Worm (Caenorhabditis elegans) whole organism, L3 larva: ENCODE measurements around the gene cyp-35A3.

Experiments
- R02D3.7 ChIP-seq: fragments of 150-350 bp; optimal IDR thresholded peaks from 2 replicates; lab custom pipeline; 2014; ENCODE audit warnings: missing biosample characterization, missing genetic modification characterization
- ZK546.5 ChIP-seq: sonication (generic microtip); optimal IDR thresholded peaks from 2 replicates; lab custom pipeline; 2017; ENCODE audit warnings: missing biosample characterization, missing genetic modification characterization
- aly-2 ChIP-seq: fragments of 150-350 bp; optimal IDR thresholded peaks from 2 replicates; lab custom pipeline; 2014; ENCODE audit warnings: missing biosample characterization, missing genetic modification characterization
- ceh-16 ChIP-seq: sonication (generic microtip); optimal IDR thresholded peaks from 2 replicates; lab custom pipeline; 2017; ENCODE audit warnings: missing biosample characterization, missing genetic modification characterization
- ceh-82 ChIP-seq: fragments of 150-350 bp; optimal IDR thresholded peaks from 2 replicates; lab custom pipeline; 2014; ENCODE audit warnings: missing biosample characterization, missing genetic modification characterization
- ceh-9 ChIP-seq: sonication (generic microtip); optimal IDR thresholded peaks from 2 replicates; lab custom pipeline; 2018; ENCODE audit warnings: missing biosample characterization, missing genetic modification characterization
- daf-12 ChIP-seq: fragments of 150-350 bp; optimal IDR thresholded peaks from 2 replicates; lab custom pipeline; 2014; ENCODE audit warnings: missing biosample characterization, missing genetic modification reagents, missing genetic modification characterization
- egl-27 ChIP-seq: sonication (generic microtip); optimal IDR thresholded peaks from 4 replicates; lab custom pipeline; 2017; ENCODE audit warnings: missing biosample characterization, missing genetic modification reagents, missing genetic modification characterization
- elt-1 ChIP-seq: fragments of 150-350 bp; optimal IDR thresholded peaks from 2 replicates; lab custom pipeline; 2014; ENCODE audit warnings: missing biosample characterization, missing genetic modification characterization
- elt-2 ChIP-seq: sonication (generic microtip); optimal IDR thresholded peaks from 2 replicates; lab custom pipeline; 2016; ENCODE audit warnings: missing genetic modification reagents, mild to moderate bottlenecking, missing genetic modification characterization, missing compliant biosample characterization
- elt-3 ChIP-seq, 3 experiments: fragments of 150-350 bp in 1 of 3; sonication (generic microtip) in 2 of 3; optimal IDR thresholded peaks; 2 replicates in 2 of 3; 4 replicates in 1 of 3; lab custom pipeline; 2014 to 2017; ENCODE audit warnings: missing biosample characterization in 3 of 3, missing genetic modification characterization in 3 of 3
- eor-1 ChIP-seq, 2 experiments: fragments of 150-350 bp; optimal IDR thresholded peaks; 2 replicates each; lab custom pipeline; 2014 to 2018; ENCODE audit warnings: missing biosample characterization in 2 of 2, missing genetic modification characterization in 2 of 2
- fkh-10 ChIP-seq: sonication (generic microtip); optimal IDR thresholded peaks from 2 replicates; lab custom pipeline; 2017; ENCODE audit warnings: missing biosample characterization, missing genetic modification reagents, missing genetic modification characterization
- fkh-2 ChIP-seq: fragments of 150-350 bp; optimal IDR thresholded peaks from 2 replicates; lab custom pipeline; 2014; ENCODE audit warnings: missing biosample characterization, missing genetic modification reagents, missing genetic modification characterization
- hmg-11 ChIP-seq: sonication (generic microtip); optimal IDR thresholded peaks from 2 replicates; lab custom pipeline; 2016; ENCODE audit warnings: missing genetic modification characterization, missing compliant biosample characterization
- jun-1 ChIP-seq: fragments of 150-350 bp; optimal IDR thresholded peaks from 2 replicates; lab custom pipeline; 2014; ENCODE audit warnings: missing biosample characterization, missing genetic modification reagents, missing genetic modification characterization
- lin-15B ChIP-seq: fragments of 150-350 bp; optimal IDR thresholded peaks from 2 replicates; lab custom pipeline; 2014; ENCODE audit warnings: missing biosample characterization, missing genetic modification characterization
- lin-39 ChIP-seq: fragments of 150-350 bp; optimal IDR thresholded peaks from 2 replicates; lab custom pipeline; 2018; ENCODE audit warnings: missing biosample characterization, missing genetic modification reagents, missing genetic modification characterization
- lsy-12 ChIP-seq: sonication (generic microtip); optimal IDR thresholded peaks from 2 replicates; lab custom pipeline; 2016; ENCODE audit warnings: mild to moderate bottlenecking, missing genetic modification characterization, missing compliant biosample characterization
- mdl-1 ChIP-seq: fragments of 150-350 bp; optimal IDR thresholded peaks from 2 replicates; lab custom pipeline; 2014; ENCODE audit warnings: missing biosample characterization, missing genetic modification characterization
- mml-1 ChIP-seq: fragments of 150-350 bp; sonication (generic microtip); optimal IDR thresholded peaks from 3 replicates; lab custom pipeline; 2014; ENCODE audit warnings: missing biosample characterization, missing genetic modification characterization
- nfya-1 ChIP-seq: sonication (generic microtip); optimal IDR thresholded peaks from 2 replicates; lab custom pipeline; 2017; ENCODE audit warnings: missing genetic modification characterization, mild to moderate bottlenecking, missing compliant biosample characterization, antibody characterized with exemption, moderate library complexity; ENCODE audit not compliant: insufficient read depth
- nhr-23 ChIP-seq: fragments of 150-350 bp; optimal IDR thresholded peaks from 2 replicates; lab custom pipeline; 2014; ENCODE audit warnings: missing biosample characterization, missing genetic modification reagents, missing genetic modification characterization
- nhr-237 ChIP-seq: fragments of 150-350 bp; optimal IDR thresholded peaks from 2 replicates; lab custom pipeline; 2014; ENCODE audit warnings: missing biosample characterization, missing genetic modification characterization
- nhr-25 ChIP-seq: sonication (generic microtip); optimal IDR thresholded peaks from 2 replicates; lab custom pipeline; 2017; ENCODE audit warnings: missing biosample characterization, missing genetic modification characterization
- nhr-43 ChIP-seq: sonication (generic microtip); optimal IDR thresholded peaks from 2 replicates; lab custom pipeline; 2016; ENCODE audit warnings: mild to moderate bottlenecking, missing genetic modification characterization, missing compliant biosample characterization; ENCODE audit not compliant: poor library complexity, severe bottlenecking
- pqm-1 ChIP-seq: fragments of 150-350 bp; optimal IDR thresholded peaks from 2 replicates; lab custom pipeline; 2017; ENCODE audit warnings: missing biosample characterization, missing genetic modification characterization, inconsistent platforms
- sea-2 ChIP-seq: fragments of 150-350 bp; sonication (generic microtip); optimal IDR thresholded peaks from 4 replicates; lab custom pipeline; 2014; ENCODE audit warnings: missing biosample characterization, missing genetic modification reagents, missing genetic modification characterization
- skn-1 ChIP-seq: fragments of 150-350 bp; optimal IDR thresholded peaks from 2 replicates; lab custom pipeline; 2014; ENCODE audit warnings: missing biosample characterization, missing genetic modification characterization
- snpc-4 ChIP-seq: fragments of 150-350 bp; optimal IDR thresholded peaks from 2 replicates; lab custom pipeline; 2014; ENCODE audit warnings: missing biosample characterization, missing genetic modification characterization
- tbx-2 ChIP-seq: sonication (generic microtip); optimal IDR thresholded peaks from 2 replicates; lab custom pipeline; 2016; ENCODE audit warnings: mild to moderate bottlenecking, missing genetic modification characterization, missing compliant biosample characterization
- unc-39 ChIP-seq: sonication (generic microtip); optimal IDR thresholded peaks from 4 replicates; lab custom pipeline; 2017; ENCODE audit warnings: missing biosample characterization, missing genetic modification characterization
- ztf-11 ChIP-seq: fragments of 150-350 bp; optimal IDR thresholded peaks from 2 replicates; lab custom pipeline; 2014; ENCODE audit warnings: missing biosample characterization, missing genetic modification characterization
- ztf-4 ChIP-seq: fragments of 150-350 bp; optimal IDR thresholded peaks from 2 replicates; lab custom pipeline; 2014; ENCODE audit warnings: missing biosample characterization, missing genetic modification characterization

cyp-35A3 gene

DNA sequence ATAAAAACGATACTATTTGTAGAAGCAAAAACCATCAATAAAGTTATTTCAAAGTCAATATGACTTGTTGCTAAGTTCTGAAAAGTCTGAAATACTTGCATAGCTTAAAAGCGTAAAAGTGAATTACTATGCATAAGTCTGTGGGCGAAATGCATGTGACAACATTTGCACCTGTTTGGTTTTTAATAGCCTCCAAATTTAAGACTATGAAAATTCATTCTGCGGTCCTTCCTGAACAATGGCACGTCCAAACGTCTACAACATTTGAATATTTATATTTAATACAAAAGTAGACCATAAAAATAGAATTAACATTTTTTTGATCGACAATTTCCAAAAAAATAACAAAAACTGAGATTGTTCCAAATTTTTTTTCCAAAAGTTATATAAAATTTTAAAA is 633 bp upstream of the cyp-35A3 start, which contains the start of gene K09D9.14:
K09D9.14 (minus strand) TSS at position 101 of the 400 bp plus-strand sequence.
- no peak for TF ChIP-seq nfya-1 (tag; lab: Kevin White, UChicago)

DNA sequence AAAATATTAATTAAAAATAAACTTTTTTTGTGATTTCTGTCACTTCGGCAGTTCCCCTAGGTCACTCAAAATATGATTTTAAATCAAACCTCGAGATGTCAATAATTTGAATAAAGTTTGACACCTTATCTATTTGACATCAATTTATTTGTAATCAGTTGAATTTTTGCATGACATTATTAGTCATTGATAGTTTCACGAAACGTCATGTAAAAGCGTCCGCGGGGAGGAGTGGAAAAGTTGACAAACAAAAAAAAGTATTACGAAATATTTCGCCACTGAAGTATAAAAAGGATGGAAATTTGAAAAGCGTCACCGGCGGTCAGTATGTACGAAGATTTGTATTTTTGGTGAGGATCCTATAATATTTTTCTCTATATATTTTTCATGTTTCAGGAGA is 2.4 kb downstream of the cyp-35A3 start, which contains the start of gene K09D9.1:
K09D9.1 (plus strand) TSS at position 271 of the 400 bp plus-strand sequence.
- no peak for TF ChIP-seq lsy-12
- no peak for TF ChIP-seq ztf-11 (tag; lab: Kevin White, UChicago)
- TF ChIP-seq ceh-16 (tag; lab: Kevin White, UChicago) = no peak
- peak; percentile 81 for TF ChIP-seq pqm-1 (tag; lab: Kevin White, UChicago)
- peak; percentile 64 for TF ChIP-seq jun-1 (tag; lab: Kevin White, UChicago)
- TF ChIP-seq elt-2 (tag; lab: Kevin White, UChicago) = peak; percentile 92

DNA sequence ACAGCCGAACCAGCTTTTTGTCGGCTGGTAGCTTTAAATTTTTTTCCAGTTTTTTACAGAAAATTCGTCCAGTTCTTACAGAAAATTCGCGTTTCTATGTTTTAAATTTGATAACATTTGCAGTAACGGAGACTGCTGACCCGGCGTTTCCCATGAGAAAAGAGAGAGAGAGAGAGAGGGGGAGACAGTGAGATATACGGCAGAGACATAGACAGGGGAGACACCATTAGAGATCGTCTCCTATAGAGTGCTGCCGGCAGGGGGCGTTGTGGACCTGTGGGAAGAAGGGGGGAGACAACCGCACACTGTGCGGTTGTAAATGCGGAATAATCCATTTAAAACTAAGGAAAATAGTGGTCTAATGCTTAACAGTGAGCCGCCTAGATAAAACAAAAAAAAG is 7.2 kb downstream of the cyp-35A3 start:
- TF ChIP-seq daf-12 (tag; lab: Kevin White, UChicago) = no peak
- no peak for TF ChIP-seq elt-3 (tag; optimal IDR thresholded peaks at IDR 0.05; lab: Kevin White, UChicago)
- no peak for TF ChIP-seq ceh-82 (tag; lab: Kevin White, UChicago)
- TF ChIP-seq elt-2 (tag; lab: Kevin White, UChicago) = peak; percentile 30
- no peak for TF ChIP-seq nhr-237
- TF ChIP-seq nfya-1 (tag; lab: Kevin White, UChicago) = peak; percentile 87
- TF ChIP-seq R02D3.7 (tag; lab: Kevin White, UChicago) = no peak
- TF ChIP-seq ztf-4 (tag; lab: Kevin White, UChicago) = no peak
- no peak for TF ChIP-seq skn-1
- no peak for TF ChIP-seq aly-2
- no peak for TF ChIP-seq lin-39 (tag; lab: Kevin White, UChicago)
- no peak for TF ChIP-seq fkh-2 (tag; lab: Kevin White, UChicago)
- no peak for TF ChIP-seq mml-1 (tag; lab: Kevin White, UChicago)
- TF ChIP-seq nhr-43 (tag; lab: Kevin White, UChicago) = no peak
- no peak for TF ChIP-seq egl-27 (tag; lab: Kevin White, UChicago)

DNA sequence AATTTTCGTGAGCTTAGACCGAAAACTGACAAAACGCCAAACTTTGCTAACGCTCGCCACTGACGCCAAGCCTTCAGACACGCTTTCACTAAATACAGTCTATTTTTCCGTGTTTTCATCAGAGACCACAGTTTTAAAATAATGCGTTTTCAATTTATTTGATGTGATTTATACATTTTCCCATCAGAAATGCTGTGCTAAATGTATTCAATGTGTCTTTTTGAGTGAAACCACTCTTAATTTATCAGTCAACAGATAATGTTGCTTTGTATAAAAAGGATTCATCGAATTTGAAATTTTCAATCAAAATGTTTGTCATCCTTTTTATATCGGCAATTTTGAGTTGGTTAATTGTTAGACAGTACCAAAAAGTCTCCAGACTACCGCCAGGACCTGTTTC is 8.9 kb downstream of the cyp-35A3 start, which contains the start of gene cyp-35A4:
cyp-35A4 (plus strand) TSS at position 301 of the 400 bp plus-strand sequence.
- TF ChIP-seq lin-39 (tag; lab: Kevin White, UChicago) (no peak), mdl-1 (no peak), eor-1 (tag; optimal IDR thresholded peaks at IDR 0.05; lab: Kevin White, UChicago) (no peak), lsy-12 (no peak), elt-2 (tag; lab: Kevin White, UChicago) (no peak), nhr-25 (no peak), fkh-10 (GFP tag; lab: Kevin White, UChicago) (no peak), tbx-2 (tag; lab: Kevin White, UChicago) (no peak), elt-1 (tag; lab: Kevin White, UChicago) (no peak), snpc-4 (tag; lab: Kevin White, UChicago) (no peak), nhr-23 (tag; lab: Kevin White, UChicago) (no peak), ZK546.5 (tag; lab: Kevin White, UChicago) (no peak)

DNA sequence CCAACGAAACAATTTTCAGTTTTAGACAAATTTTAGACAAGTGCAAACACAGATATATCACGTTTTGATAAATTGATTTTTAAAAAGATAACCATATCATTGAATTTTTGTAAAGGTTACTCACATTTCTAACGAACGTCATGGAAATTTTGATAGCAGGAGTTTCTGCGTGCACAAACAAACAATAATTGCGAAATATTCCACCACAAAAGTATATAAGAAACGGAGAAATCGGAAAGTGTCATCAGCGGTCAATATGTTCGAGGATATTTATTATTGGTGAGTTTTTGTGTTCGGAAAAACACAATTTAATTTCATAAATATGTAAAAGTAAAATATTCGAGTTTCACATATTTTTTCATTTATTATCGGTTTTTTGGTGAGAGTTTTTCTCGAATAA is 11.9 kb downstream of the cyp-35A3 start, which contains the start of gene C49G7.7:
C49G7.7 (plus strand) TSS at position 174 of the 400 bp plus-strand sequence.
- TF ChIP-seq nfya-1 (tag; lab: Kevin White, UChicago) = no peak
- no peak for TF ChIP-seq ceh-82 (tag; lab: Kevin White, UChicago)
- TF ChIP-seq skn-1 = no peak
- no peak for TF ChIP-seq nhr-23 (tag; lab: Kevin White, UChicago)
- no peak for TF ChIP-seq ztf-4 (tag; lab: Kevin White, UChicago)
- TF ChIP-seq hmg-11 (tag; lab: Kevin White, UChicago) = no peak
- TF ChIP-seq sea-2 = no peak
- TF ChIP-seq ceh-9 (tag; lab: Kevin White, UChicago) = no peak
- no peak for TF ChIP-seq jun-1 (tag; lab: Kevin White, UChicago)
- TF ChIP-seq elt-1 (tag; lab: Kevin White, UChicago) = no peak
- TF ChIP-seq fkh-10 (GFP tag; lab: Kevin White, UChicago) = no peak
- no peak for TF ChIP-seq tbx-2 (tag; lab: Kevin White, UChicago)
- no peak for TF ChIP-seq unc-39 (tag; lab: Kevin White, UChicago)
- no peak for TF ChIP-seq lin-15B (tag; lab: Kevin White, UChicago)
